Worm (Caenorhabditis elegans): Measurements from ENCODE around the gene Y39E4B.5.
A peak's percentile ranks its signal among the peaks of the same experiment; 100 is the strongest.

The Y39E4B.5 gene

DNA sequence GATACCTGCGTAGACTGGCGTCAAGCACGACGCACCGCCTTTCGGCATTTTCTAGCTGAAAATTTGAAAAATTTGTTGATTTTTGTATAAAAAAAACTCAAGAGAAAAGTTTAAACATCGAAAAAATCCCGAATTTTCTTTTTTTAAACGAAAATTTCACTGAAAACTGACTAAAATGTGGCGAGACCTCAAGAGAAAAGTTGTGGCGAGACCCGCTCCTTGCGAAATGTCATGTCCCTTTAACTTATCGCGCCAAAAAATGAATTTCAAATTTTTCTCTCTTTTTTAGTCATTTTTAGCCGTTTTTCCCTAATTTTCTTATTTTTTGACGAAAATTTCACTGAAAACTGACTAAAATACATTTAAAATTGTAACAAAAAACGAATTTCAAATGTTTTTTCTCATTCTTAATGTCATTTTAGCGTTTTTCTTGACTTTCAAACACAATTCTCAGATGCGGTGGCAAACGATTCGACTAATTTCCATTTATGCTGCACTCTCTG is at the start of gene Y39E4B.5, which contains the start of gene snpc-1.2:
Gene Y39E4B.5, plus strand, starts transcription at position 453 of the 503 bp plus-strand sequence.
Gene snpc-1.2, minus strand, starts transcription at position 78 of the 503 bp plus-strand sequence.
- TF ChIP-seq ces-1 (GFP tag; optimal IDR thresholded peaks at IDR 0.05) = no peak
- TF ChIP-seq mep-1 (tag; optimal IDR thresholded peaks at IDR 0.05) = peak; percentile 55

DNA sequence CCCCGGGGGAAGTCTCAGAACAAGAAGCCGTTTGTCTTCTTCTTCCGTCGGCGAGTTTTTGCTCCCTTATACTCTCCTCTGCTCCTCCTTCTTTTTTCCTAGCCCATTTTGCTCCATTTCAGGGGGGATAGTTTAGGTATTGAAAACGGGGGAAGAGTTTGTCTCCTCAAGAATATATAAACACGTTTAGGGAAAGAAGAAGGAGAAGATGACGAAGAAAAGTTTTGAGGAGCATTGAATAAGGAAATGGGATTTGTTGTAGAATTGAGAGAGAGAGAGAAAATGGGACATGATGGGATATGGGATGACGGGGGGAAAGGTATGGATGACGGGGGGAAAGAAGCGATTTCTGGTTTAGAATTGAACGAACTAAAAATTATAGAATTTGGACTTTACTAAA is 46.3 kb upstream of the Y39E4B.5 start:
- peak; percentile 93 for TF ChIP-seq ces-1 (GFP tag; optimal IDR thresholded peaks at IDR 0.05)
- no peak for TF ChIP-seq nhr-2 (tag; optimal IDR thresholded peaks at IDR 0.05)

DNA sequence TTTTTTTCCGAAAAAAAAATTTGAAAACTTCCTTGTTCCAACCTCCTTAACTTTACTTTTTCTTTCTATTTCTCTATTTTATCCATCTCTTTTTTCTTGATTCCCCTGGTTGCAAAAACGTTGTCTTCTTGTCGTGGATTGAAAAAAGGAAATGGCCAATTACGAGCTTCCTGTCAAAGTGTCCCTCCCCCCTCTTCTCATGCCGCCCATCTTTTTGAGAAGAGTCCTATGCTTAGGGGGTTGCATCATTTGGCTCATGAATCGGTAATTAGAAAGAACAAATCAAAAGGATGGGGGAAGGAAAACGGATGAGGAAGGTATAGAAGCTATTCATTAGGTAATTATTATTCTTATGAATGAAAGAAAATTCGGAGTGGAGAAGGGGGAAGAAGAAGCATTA is 42.6 kb upstream of the Y39E4B.5 start:
- TF ChIP-seq unc-120 (tag; optimal IDR thresholded peaks at IDR 0.05; ENCODE audit: poor library complexity, severe bottlenecking) = no peak
- peak; percentile 69 for TF ChIP-seq ces-1 (GFP tag; optimal IDR thresholded peaks at IDR 0.05)

DNA sequence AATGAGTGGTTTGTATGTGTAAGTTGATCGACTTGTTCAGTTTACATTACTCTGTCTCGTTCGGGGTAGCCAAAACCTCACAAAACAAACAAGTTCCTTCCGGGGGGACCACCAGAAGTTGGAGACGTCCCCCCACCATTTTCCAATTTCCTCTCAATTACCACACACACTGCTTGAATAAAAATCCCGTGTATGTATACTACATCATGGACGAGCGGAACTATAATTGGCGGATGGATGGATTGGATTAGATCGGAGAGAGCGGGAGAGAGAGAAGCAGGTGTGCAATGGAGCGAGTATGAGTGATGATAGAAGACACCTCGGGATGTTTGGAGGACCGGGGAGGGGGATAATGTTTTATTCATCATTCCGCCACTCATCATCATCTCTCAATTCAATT is 38.5 kb upstream of the Y39E4B.5 start:
- TF ChIP-seq elt-1 (tag; optimal IDR thresholded peaks at IDR 0.05; ENCODE audit: borderline replicate concordance, insufficient read depth) (no peak), ces-1 (GFP tag; optimal IDR thresholded peaks at IDR 0.05) (peak; percentile 97), ceh-43 (GFP tag; optimal IDR thresholded peaks at IDR 0.05) (peak; percentile 8)

DNA sequence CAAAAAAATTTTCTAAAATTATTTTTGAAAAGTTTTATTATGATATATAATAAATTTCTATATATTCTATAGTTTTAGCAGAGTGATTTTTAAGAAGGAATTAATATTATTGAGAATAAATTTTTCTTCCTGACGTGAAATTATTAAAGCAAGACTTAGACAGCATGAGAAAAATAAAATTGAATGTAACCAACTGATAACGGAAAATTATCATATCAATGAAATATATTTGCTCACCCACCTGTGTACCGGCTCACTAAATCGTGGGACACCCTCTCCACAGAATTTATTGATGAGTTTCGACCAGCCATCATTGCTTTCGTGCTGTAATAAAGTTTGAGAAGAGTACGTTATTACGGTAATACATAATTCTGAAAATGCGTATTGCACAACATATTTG is 30.4 kb upstream of the Y39E4B.5 start, which contains the start of gene bre-2:
Gene bre-2, minus strand, starts transcription at position 326 of the 400 bp plus-strand sequence.
- TF ChIP-seq elt-1 (tag; optimal IDR thresholded peaks at IDR 0.05; ENCODE audit: borderline replicate concordance, insufficient read depth) (no peak), lin-32 (GFP tag; optimal IDR thresholded peaks at IDR 0.05) (no peak), ztf-11 (tag; optimal IDR thresholded peaks at IDR 0.05) (no peak), elt-3 (tag; optimal IDR thresholded peaks at IDR 0.05) (no peak), snpc-4 (tag; optimal IDR thresholded peaks at IDR 0.05) (no peak), nhr-28 (tag; optimal IDR thresholded peaks at IDR 0.05) (no peak), ceh-83 (GFP tag; optimal IDR thresholded peaks at IDR 0.05) (no peak), mab-5 (tag; optimal IDR thresholded peaks at IDR 0.05) (no peak), tbx-8 (GFP tag; optimal IDR thresholded peaks at IDR 0.05) (no peak), ces-1 (GFP tag; optimal IDR thresholded peaks at IDR 0.05) (no peak), nhr-12 (tag; optimal IDR thresholded peaks at IDR 0.05) (no peak), blmp-1 (tag; optimal IDR thresholded peaks at IDR 0.05) (no peak), unc-120 (tag; optimal IDR thresholded peaks at IDR 0.05; ENCODE audit: poor library complexity, severe bottlenecking) (no peak), nhr-237 (tag; optimal IDR thresholded peaks at IDR 0.05) (no peak), lin-13 (tag; optimal IDR thresholded peaks at IDR 0.05) (no peak), sptf-1 (tag; optimal IDR thresholded peaks at IDR 0.05) (no peak), nhr-2 (tag; optimal IDR thresholded peaks at IDR 0.05) (no peak), lsy-2 (tag; optimal IDR thresholded peaks at IDR 0.05) (no peak), sem-2 (GFP tag; optimal IDR thresholded peaks at IDR 0.05) (no peak)

DNA sequence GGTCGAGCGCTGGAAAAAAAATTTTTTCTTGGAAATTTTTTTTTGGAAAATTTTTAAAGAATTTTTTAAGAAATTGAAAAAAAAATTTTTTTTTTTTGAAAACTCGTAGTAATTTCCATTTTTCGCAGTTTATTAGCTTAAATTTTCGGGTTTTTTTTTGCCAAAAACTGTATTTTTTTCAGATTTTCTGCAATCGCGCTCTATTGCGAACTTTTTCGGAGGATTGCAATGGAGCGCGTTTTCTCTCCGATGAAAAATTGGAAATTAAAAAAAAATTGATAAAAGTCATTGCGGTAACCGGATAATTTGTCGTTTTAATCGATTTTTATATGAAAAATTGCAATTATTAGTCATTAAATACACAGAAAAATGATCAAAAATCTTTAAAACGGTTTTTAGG is 18.0 kb upstream of the Y39E4B.5 start:
- TF ChIP-seq mab-5 (tag; optimal IDR thresholded peaks at IDR 0.05) (no peak), ztf-11 (tag; optimal IDR thresholded peaks at IDR 0.05) (no peak), elt-3 (tag; optimal IDR thresholded peaks at IDR 0.05) (no peak), blmp-1 (tag; optimal IDR thresholded peaks at IDR 0.05) (no peak), pha-4 (tag; optimal IDR thresholded peaks at IDR 0.05) (no peak), nhr-237 (tag; optimal IDR thresholded peaks at IDR 0.05) (no peak), ham-2 (GFP tag; optimal IDR thresholded peaks at IDR 0.05) (no peak), ceh-39 (tag; optimal IDR thresholded peaks at IDR 0.05) (no peak), sem-2 (GFP tag; optimal IDR thresholded peaks at IDR 0.05) (no peak), ces-1 (GFP tag; optimal IDR thresholded peaks at IDR 0.05) (no peak), sptf-1 (tag; optimal IDR thresholded peaks at IDR 0.05) (no peak), flh-1 (GFP tag; optimal IDR thresholded peaks at IDR 0.05) (no peak), lin-13 (tag; optimal IDR thresholded peaks at IDR 0.05) (no peak), mls-2 (tag; optimal IDR thresholded peaks at IDR 0.05) (no peak), tbx-8 (GFP tag; optimal IDR thresholded peaks at IDR 0.05) (no peak), drap-1 (GFP tag; optimal IDR thresholded peaks at IDR 0.05) (no peak), M03D4.4 (tag; optimal IDR thresholded peaks at IDR 0.05) (no peak), lsy-2 (tag; optimal IDR thresholded peaks at IDR 0.05) (no peak)
